Worm (Caenorhabditis elegans) whole organism, young adult: ENCODE measurements around the gene T08G5.2.

Source experiments
- B0019.2 ChIP-seq: fragments of 200-800 bp; sonication (Bioruptor generic); conservative IDR thresholded peaks from 2 replicates; pipeline ENCODE4 v1.3.6; 2022; ENCODE audit warnings: missing genetic modification reagents, missing genetic modification characterization, missing compliant biosample characterization
- B0035.1 ChIP-seq: sonication (generic microtip); optimal IDR thresholded peaks from 2 replicates; lab custom pipeline; 2016; ENCODE audit warnings: missing genetic modification characterization, mild to moderate bottlenecking, missing compliant biosample characterization, missing genotype, missing genetic modification reagents
- C06A6.2 ChIP-seq: fragments of 200-800 bp; sonication (Bioruptor generic); conservative IDR thresholded peaks from 2 replicates; pipeline ENCODE4 v1.3.6; 2022; ENCODE audit warnings: missing genetic modification characterization, missing compliant biosample characterization
- F22D6.2 ChIP-seq: sonication (generic microtip); optimal IDR thresholded peaks from 2 replicates; lab custom pipeline; 2016; ENCODE audit warnings: mild to moderate bottlenecking, missing genetic modification characterization, missing compliant biosample characterization
- F33H1.4 ChIP-seq: fragments of 200-800 bp; sonication (Bioruptor generic); IDR thresholded peaks from 2 replicates; pipeline ENCODE4 v1.3.6; 2022; ENCODE audit warnings: missing genetic modification reagents, missing genetic modification characterization, missing compliant biosample characterization
- F37B4.10 ChIP-seq: fragments of 200-800 bp; sonication (Bioruptor generic); IDR thresholded peaks from 2 replicates; pipeline ENCODE4 v1.3.6; 2022; ENCODE audit warnings: missing genetic modification characterization, missing compliant biosample characterization
- F39B2.1 ChIP-seq: fragments of 200-800 bp; sonication (Bioruptor generic); IDR thresholded peaks from 2 replicates; pipeline ENCODE4 v1.3.6; 2022; ENCODE audit warnings: missing genetic modification reagents, missing genetic modification characterization, missing compliant biosample characterization
- F57A8.1 ChIP-seq: fragments of 200-800 bp; sonication (Bioruptor generic); optimal IDR thresholded peaks from 2 replicates; lab custom pipeline; 2018; ENCODE audit warnings: mild to moderate bottlenecking, missing genetic modification characterization, moderate library complexity, missing compliant biosample characterization
- Y53G8AR.9 ChIP-seq: fragments of 200-800 bp; sonication (Bioruptor generic); conservative IDR thresholded peaks from 2 replicates; pipeline ENCODE4 v1.3.6; 2022; ENCODE audit warnings: missing genetic modification reagents, missing genetic modification characterization, missing compliant biosample characterization
- Y56A3A.18 ChIP-seq: fragments of 200-800 bp; sonication (Bioruptor generic); IDR thresholded peaks from 2 replicates; pipeline ENCODE4 v1.3.6; 2022; ENCODE audit warnings: missing genetic modification reagents, missing genetic modification characterization, missing compliant biosample characterization
- Y67H2A.10 ChIP-seq: fragments of 200-800 bp; sonication (Bioruptor generic); conservative IDR thresholded peaks from 2 replicates; pipeline ENCODE4 v1.3.6; 2022; ENCODE audit warnings: missing genetic modification reagents, missing genetic modification characterization, missing compliant biosample characterization
- Y79H2A.3 ChIP-seq: fragments of 200-800 bp; sonication (Bioruptor generic); conservative IDR thresholded peaks from 2 replicates; pipeline ENCODE4 v1.3.6; 2022; ENCODE audit warnings: missing genetic modification reagents, missing genetic modification characterization, missing compliant biosample characterization
- ama-1 ChIP-seq, 3 experiments: fragments of 150-350 bp in 1 of 3; sonication (generic microtip) in 2 of 3; optimal IDR thresholded peaks; 2 replicates each; lab custom pipeline; 2014 to 2018; ENCODE audit warnings: missing biosample characterization in 2 of 3, missing genetic modification characterization in 2 of 3, missing genetic modification reagents in 2 of 3
- aptf-3 ChIP-seq: fragments of 200-800 bp; sonication (Bioruptor generic); IDR thresholded peaks from 2 replicates; pipeline ENCODE4 v1.3.6; 2022; ENCODE audit warnings: missing genetic modification characterization, missing compliant biosample characterization
- bed-2 ChIP-seq: fragments of 200-800 bp; sonication (Bioruptor generic); IDR thresholded peaks from 2 replicates; pipeline ENCODE4 v1.3.6; 2022; ENCODE audit warnings: missing genetic modification reagents, missing genetic modification characterization, missing compliant biosample characterization
- ceh-100 ChIP-seq: fragments of 200-800 bp; sonication (Bioruptor generic); IDR thresholded peaks from 2 replicates; pipeline ENCODE4 v1.3.6; 2022; ENCODE audit warnings: missing genetic modification reagents, missing genetic modification characterization, missing compliant biosample characterization
- egl-18 ChIP-seq: fragments of 200-800 bp; sonication (Bioruptor generic); IDR thresholded peaks from 2 replicates; pipeline ENCODE4 v1.3.6; 2022; ENCODE audit warnings: missing genetic modification reagents, missing genetic modification characterization, missing compliant biosample characterization
- hmg-1.2 ChIP-seq: fragments of 200-800 bp; sonication (Bioruptor generic); IDR thresholded peaks from 2 replicates; pipeline ENCODE4 v1.3.6; 2022; ENCODE audit warnings: missing genetic modification reagents, missing genetic modification characterization, missing compliant biosample characterization
- hmg-20 ChIP-seq: fragments of 200-800 bp; sonication (Bioruptor generic); IDR thresholded peaks from 2 replicates; pipeline ENCODE4 v1.3.6; 2022; ENCODE audit warnings: missing genetic modification reagents, missing genetic modification characterization, missing compliant biosample characterization
- hrde-1 ChIP-seq: sonication (generic microtip); optimal IDR thresholded peaks from 2 replicates; lab custom pipeline; 2016; ENCODE audit warnings: missing genetic modification characterization, mild to moderate bottlenecking, missing compliant biosample characterization, moderate library complexity, missing genotype, missing genetic modification reagents, borderline replicate concordance
- lin-26 ChIP-seq: fragments of 200-800 bp; sonication (Bioruptor generic); IDR thresholded peaks from 2 replicates; pipeline ENCODE4 v1.3.6; 2022; ENCODE audit warnings: missing genetic modification reagents, missing genetic modification characterization, missing compliant biosample characterization
- lir-1 ChIP-seq: fragments of 200-800 bp; sonication (Bioruptor generic); conservative IDR thresholded peaks from 2 replicates; pipeline ENCODE4 v1.3.6; 2022; ENCODE audit warnings: missing genetic modification reagents, missing genetic modification characterization, missing compliant biosample characterization
- madf-3 ChIP-seq: fragments of 200-800 bp; sonication (Bioruptor generic); IDR thresholded peaks from 2 replicates; pipeline ENCODE4 v1.3.6; 2022; ENCODE audit warnings: missing genetic modification reagents, missing genetic modification characterization, missing compliant biosample characterization
- madf-6 ChIP-seq: fragments of 200-800 bp; sonication (Bioruptor generic); IDR thresholded peaks from 2 replicates; pipeline ENCODE4 v1.3.6; 2022; ENCODE audit warnings: missing genetic modification reagents, missing genetic modification characterization, missing compliant biosample characterization
- madf-8 ChIP-seq: fragments of 200-800 bp; sonication (Bioruptor generic); conservative IDR thresholded peaks from 2 replicates; pipeline ENCODE4 v1.3.6; 2022; ENCODE audit warnings: missing genetic modification reagents, missing genetic modification characterization, missing compliant biosample characterization
- mcd-1 ChIP-seq: fragments of 200-800 bp; sonication (Bioruptor generic); IDR thresholded peaks from 2 replicates; pipeline ENCODE4 v1.3.6; 2022; ENCODE audit warnings: missing genetic modification reagents, missing genetic modification characterization, missing compliant biosample characterization
- mxl-1 ChIP-seq: sonication (generic microtip); optimal IDR thresholded peaks from 2 replicates; lab custom pipeline; 2016; ENCODE audit warnings: missing genetic modification characterization, missing compliant biosample characterization
- nfya-2 ChIP-seq: fragments of 200-800 bp; sonication (Bioruptor generic); IDR thresholded peaks from 2 replicates; pipeline ENCODE4 v1.3.6; 2022; ENCODE audit warnings: missing genetic modification reagents, missing genetic modification characterization, missing compliant biosample characterization
- nhr-179 ChIP-seq: sonication (generic microtip); optimal IDR thresholded peaks from 2 replicates; lab custom pipeline; 2016; ENCODE audit warnings: mild to moderate bottlenecking, missing genetic modification characterization, missing compliant biosample characterization
- nhr-27 ChIP-seq: fragments of 200-800 bp; sonication (Bioruptor generic); optimal IDR thresholded peaks from 2 replicates; lab custom pipeline; 2018; ENCODE audit warnings: mild to moderate bottlenecking, missing genetic modification characterization, moderate library complexity, missing compliant biosample characterization
- nhr-80 ChIP-seq: sonication (generic microtip); optimal IDR thresholded peaks from 2 replicates; lab custom pipeline; 2016; ENCODE audit warnings: missing genetic modification characterization, missing compliant biosample characterization
- pbrm-1 ChIP-seq: fragments of 200-800 bp; sonication (Bioruptor generic); IDR thresholded peaks from 2 replicates; pipeline ENCODE4 v1.3.6; 2022; ENCODE audit warnings: missing genetic modification reagents, missing genetic modification characterization, missing compliant biosample characterization
- snpc-4 ChIP-seq, 5 experiments: fragments of 150-350 bp in 1 of 5; sonication (generic microtip) in 4 of 5; optimal IDR thresholded peaks; 2 replicates each; lab custom pipeline; 2014 to 2018; ENCODE audit warnings: missing genetic modification characterization in 5 of 5, missing biosample characterization in 3 of 5, antibody characterized with exemption in 2 of 5, mild to moderate bottlenecking in 2 of 5, missing compliant biosample characterization in 2 of 5, missing genotype in 2 of 5, moderate library complexity in 2 of 5, missing genetic modification reagents in 1 of 5
- sptf-2 ChIP-seq: fragments of 200-800 bp; sonication (Bioruptor generic); optimal IDR thresholded peaks from 2 replicates; lab custom pipeline; 2018; ENCODE audit warnings: mild to moderate bottlenecking, missing genetic modification characterization, missing compliant biosample characterization
- zim-3 ChIP-seq: sonication (generic microtip); optimal IDR thresholded peaks from 2 replicates; lab custom pipeline; 2017; ENCODE audit warnings: mild to moderate bottlenecking, missing genetic modification characterization, moderate library complexity, missing compliant biosample characterization
- ztf-22 ChIP-seq: fragments of 200-800 bp; sonication (Bioruptor generic); optimal IDR thresholded peaks from 2 replicates; lab custom pipeline; 2018; ENCODE audit warnings: mild to moderate bottlenecking, missing genetic modification characterization, moderate library complexity, missing compliant biosample characterization
- ztf-25 ChIP-seq: fragments of 200-800 bp; sonication (Bioruptor generic); IDR thresholded peaks from 2 replicates; pipeline ENCODE4 v1.3.6; 2022; ENCODE audit warnings: missing genetic modification reagents, missing genetic modification characterization, missing compliant biosample characterization
- ztf-26 ChIP-seq: sonication (generic microtip); optimal IDR thresholded peaks from 2 replicates; lab custom pipeline; 2017; ENCODE audit warnings: missing genetic modification characterization, missing compliant biosample characterization
- ztf-3 ChIP-seq: fragments of 200-800 bp; sonication (Bioruptor generic); optimal IDR thresholded peaks from 2 replicates; lab custom pipeline; 2018; ENCODE audit warnings: mild to moderate bottlenecking, missing genetic modification characterization, missing compliant biosample characterization

The T08G5.2 gene

ce11 chrV:14008353-14008859 is 17.7 kb downstream of the T08G5.2 start (continued):
- no peak for TF ChIP-seq C06A6.2 (GFP tag; lab: Robert Waterston, UW)
- TF ChIP-seq ama-1 (optimal IDR thresholded peaks at IDR 0.05; lab: Kevin White, UChicago), result no peak
- TF ChIP-seq ama-1 (GFP tag; optimal IDR thresholded peaks at IDR 0.05; lab: Kevin White, UChicago), result peak; percentile 32 to 69
- peak; percentile 47 for TF ChIP-seq ztf-26
- TF ChIP-seq hmg-20 (GFP tag; lab: Robert Waterston, UW), result 0 out of 2 replicates have a peak, but pooled peaks have one; percentile 64
- TF ChIP-seq B0019.2, result no peak
- TF ChIP-seq ceh-100 (GFP tag; lab: Robert Waterston, UW), result no peak
- no peak for TF ChIP-seq bed-2
- peak; percentile 76; the same call in 1 of the 2 replicates for TF ChIP-seq nfya-2 (GFP tag; lab: Robert Waterston, UW)
- peak; percentile 16; the same call in 1 of the 2 replicates for TF ChIP-seq F33H1.4 (GFP tag; lab: Robert Waterston, UW)
- TF ChIP-seq mxl-1, result no peak
- no peak for TF ChIP-seq F22D6.2 (tag; lab: Kevin White, UChicago)
- TF ChIP-seq F39B2.1, result no peak
- TF ChIP-seq lin-26 (GFP tag; lab: Robert Waterston, UW), result peak; percentile 30; the same call in 1 of the 2 replicates
- no peak; the same call in 1 of the 2 replicates for TF ChIP-seq madf-8 (GFP tag; lab: Robert Waterston, UW)
- peak; percentile 61 for TF ChIP-seq Y53G8AR.9 (GFP tag; lab: Robert Waterston, UW)
- no peak for TF ChIP-seq ztf-25
- TF ChIP-seq hmg-1.2, result peak; percentile 8; the same call in 1 of the 2 replicates
- TF ChIP-seq nhr-179 (tag; lab: Kevin White, UChicago), result no peak
- no peak for TF ChIP-seq ztf-3 (GFP tag; lab: Kevin White, UChicago)
- TF ChIP-seq lir-1 (GFP tag; lab: Robert Waterston, UW), result no peak
- TF ChIP-seq madf-6, result peak; percentile 63
- peak; percentile 88 for TF ChIP-seq nhr-80 (tag; lab: Kevin White, UChicago)
- TF ChIP-seq egl-18 (GFP tag; lab: Robert Waterston, UW), result no peak
- TF ChIP-seq B0035.1, result no peak
- TF ChIP-seq mcd-1 (GFP tag; lab: Robert Waterston, UW), result peak; percentile 42; the same call in 1 of the 2 replicates
- TF ChIP-seq ztf-22, result peak; percentile 4
- TF ChIP-seq nhr-27, result no peak
- TF ChIP-seq snpc-4 (GFP tag; optimal IDR thresholded peaks at IDR 0.05; lab: Kevin White, UChicago), result no peak
- TF ChIP-seq snpc-4 (tag; optimal IDR thresholded peaks at IDR 0.05; lab: Kevin White, UChicago), result peak in 1 of 4 experiments; percentile 24
- no peak for TF ChIP-seq sptf-2 (GFP tag; lab: Kevin White, UChicago)
- no peak for TF ChIP-seq F37B4.10
- no peak for TF ChIP-seq aptf-3 (GFP tag; lab: Robert Waterston, UW)
- TF ChIP-seq F57A8.1 (GFP tag; lab: Kevin White, UChicago), result no peak
- no peak for TF ChIP-seq Y67H2A.10 (GFP tag; lab: Robert Waterston, UW)
- peak; percentile 59; the same call in 1 of the 2 replicates for TF ChIP-seq pbrm-1 (GFP tag; lab: Robert Waterston, UW)
- peak; percentile 65; the same call in 1 of the 2 replicates for TF ChIP-seq Y56A3A.18 (GFP tag; lab: Robert Waterston, UW)
- no peak for TF ChIP-seq hrde-1 (tag; lab: Kevin White, UChicago)
- peak; percentile 27 for TF ChIP-seq zim-3 (tag; lab: Kevin White, UChicago)
- TF ChIP-seq Y79H2A.3 (GFP tag; lab: Robert Waterston, UW), result no peak
- TF ChIP-seq madf-3 (GFP tag; lab: Robert Waterston, UW), result peak; percentile 72; the same call in 1 of the 2 replicates
